Fruit fly (Drosophila melanogaster): ENCODE data around the gene Fkbp39.

The Fkbp39 gene

DNA sequence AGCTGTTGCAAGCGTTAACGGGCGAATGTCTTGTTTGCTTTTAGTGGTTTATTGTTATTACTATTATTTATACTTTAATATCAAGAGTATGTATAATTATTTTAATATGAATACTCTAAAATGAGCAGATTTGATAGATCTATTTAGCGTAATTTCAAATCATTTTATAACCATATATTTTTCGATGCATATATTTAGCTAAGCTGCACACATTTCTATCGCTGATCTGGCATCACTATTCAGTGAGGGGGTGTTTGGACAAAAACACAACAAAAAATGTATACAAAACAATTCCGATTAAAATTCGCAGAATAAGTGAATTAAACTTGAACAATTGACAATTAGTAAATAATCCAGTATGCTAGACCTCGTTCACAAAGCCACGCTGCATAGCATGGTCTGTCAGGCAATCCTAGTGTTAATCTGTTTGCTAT, 18.1 kb upstream of the Fkbp39 start, which contains the start of the genes Trs33 and Tmtc4 (continued):
- no peak for TF ChIP-seq CG2202 (tag; optimal IDR thresholded peaks at IDR 0.05)
- no peak for TF ChIP-seq ci (GFP tag; IDR thresholded peaks at IDR 0.05)
- TF ChIP-seq CG1832 (GFP tag; optimal IDR thresholded peaks at IDR 0.05), result no peak
- peak; percentile 8 for TF ChIP-seq CG12299 (tag; optimal IDR thresholded peaks at IDR 0.05)
- TF ChIP-seq CG6813 (GFP tag; optimal IDR thresholded peaks at IDR 0.05), result no peak
- no peak for TF ChIP-seq Deaf1 (tag; optimal IDR thresholded peaks at IDR 0.05)
- TF ChIP-seq hkb (optimal IDR thresholded peaks at IDR 0.05), result no peak
- TF ChIP-seq hkb (GFP tag; IDR thresholded peaks at IDR 0.05), result no peak
- TF ChIP-seq CG17186 (GFP tag; optimal IDR thresholded peaks at IDR 0.05), result no peak
- TF ChIP-seq Lpt (GFP tag; optimal IDR thresholded peaks at IDR 0.05), result no peak
- no peak for TF ChIP-seq ftz-f1 (GFP tag; optimal IDR thresholded peaks at IDR 0.05)
- no peak for TF ChIP-seq abd-A (tag; optimal IDR thresholded peaks at IDR 0.05)
- no peak for TF ChIP-seq CG14050 (GFP tag; IDR thresholded peaks at IDR 0.05)
- TF ChIP-seq Jarid2 (GFP tag; optimal IDR thresholded peaks at IDR 0.05), result no peak
- TF ChIP-seq wor (GFP tag; IDR thresholded peaks at IDR 0.05), result no peak
- no peak for TF ChIP-seq CG15073 (GFP tag; optimal IDR thresholded peaks at IDR 0.05)
- TF ChIP-seq CG9797 (GFP tag; optimal IDR thresholded peaks at IDR 0.05), result no peak
- TF ChIP-seq Blimp-1 (GFP tag; optimal IDR thresholded peaks at IDR 0.05), result peak; percentile 31
- no peak for TF ChIP-seq Sry-δ (GFP tag; optimal IDR thresholded peaks at IDR 0.05)
- TF ChIP-seq insv (GFP tag; optimal IDR thresholded peaks at IDR 0.05), result peak in 1 of 2 experiments; percentile 2
- TF ChIP-seq Ada2b (GFP tag; IDR thresholded peaks at IDR 0.05), result peak; percentile 35; the same call in 1 of the 2 replicates
- peak; percentile 50 for TF ChIP-seq ind (GFP tag; optimal IDR thresholded peaks at IDR 0.05)
- TF ChIP-seq mirr (GFP tag; optimal IDR thresholded peaks at IDR 0.05), result no peak
- TF ChIP-seq Scr (GFP tag; IDR thresholded peaks at IDR 0.05; ENCODE audit: partially characterized antibody), result peak; percentile 33; the same call in 1 of the 2 replicates
- no peak for TF ChIP-seq ap (GFP tag; IDR thresholded peaks at IDR 0.05)
- TF ChIP-seq h (optimal IDR thresholded peaks at IDR 0.05), result no peak
- TF ChIP-seq ham (GFP tag; IDR thresholded peaks at IDR 0.05), result no peak
- TF ChIP-seq stc (GFP tag; IDR thresholded peaks at IDR 0.05), result no peak
- TF ChIP-seq CG10267 (tag; optimal IDR thresholded peaks at IDR 0.05), result peak; percentile 54
- no peak for TF ChIP-seq Drgx (GFP tag; IDR thresholded peaks at IDR 0.05)
- TF ChIP-seq CG7556 (GFP tag; optimal IDR thresholded peaks at IDR 0.05), result peak; percentile 34
- peak; percentile 9 for TF ChIP-seq CG6683 (GFP tag; optimal IDR thresholded peaks at IDR 0.05)
- TF ChIP-seq ase (GFP tag; IDR thresholded peaks at IDR 0.05), result peak; percentile 37; the same call in 1 of the 3 replicates
- no peak for TF ChIP-seq CG8359 (GFP tag; optimal IDR thresholded peaks at IDR 0.05; ENCODE audit: borderline replicate concordance)
- TF ChIP-seq HHEX (GFP tag; optimal IDR thresholded peaks at IDR 0.05), result no peak
- no peak for TF ChIP-seq zfh2 (GFP tag; optimal IDR thresholded peaks at IDR 0.05)
- TF ChIP-seq Dip2 (GFP tag; IDR thresholded peaks at IDR 0.05), result no peak
- no peak for TF ChIP-seq CG17568 (GFP tag; optimal IDR thresholded peaks at IDR 0.05)
- TF ChIP-seq CG4328 (GFP tag; optimal IDR thresholded peaks at IDR 0.05), result peak; percentile 29
- TF ChIP-seq BtbVII (GFP tag; optimal IDR thresholded peaks at IDR 0.05), result peak; percentile 7
- 0 out of 4 replicates have a peak, but pooled peaks have one; percentile 10 for TF ChIP-seq Dll (GFP tag; IDR thresholded peaks at IDR 0.05; ENCODE audit: partially characterized antibody)
- TF ChIP-seq CG1603 (tag; optimal IDR thresholded peaks at IDR 0.05), result peak; percentile 43
- TF ChIP-seq CG2120 (GFP tag; optimal IDR thresholded peaks at IDR 0.05), result peak; percentile 56
- TF ChIP-seq CG16815 (GFP tag; optimal IDR thresholded peaks at IDR 0.05), result no peak
- no peak for TF ChIP-seq CG2199 (GFP tag; IDR thresholded peaks at IDR 0.05)
- TF ChIP-seq CG12659 (GFP tag; optimal IDR thresholded peaks at IDR 0.05), result peak; percentile 61
- no peak for TF ChIP-seq pros (GFP tag; optimal IDR thresholded peaks at IDR 0.05)
- no peak for TF ChIP-seq disco-r (GFP tag; optimal IDR thresholded peaks at IDR 0.05)
- no peak for TF ChIP-seq onecut (GFP tag; IDR thresholded peaks at IDR 0.05)
- TF ChIP-seq CG8281 (tag; optimal IDR thresholded peaks at IDR 0.05), result no peak
- TF ChIP-seq CG3407 (GFP tag; optimal IDR thresholded peaks at IDR 0.05), result no peak
- no peak for TF ChIP-seq Doc2 (GFP tag; IDR thresholded peaks at IDR 0.05)

Measured in whole organism, embryonic.